Fruit fly (Drosophila melanogaster) whole organism, embryonic: ENCODE results near the gene Mst89B.

Source experiments
- B-H2 ChIP-seq: fragments of 200-800 bp; sonication (Bioruptor generic); optimal IDR thresholded peaks from 2 replicates; lab custom pipeline; 2018; ENCODE audit warnings: missing biosample characterization, mild to moderate bottlenecking, missing genetic modification characterization
- CG11695 ChIP-seq: fragments of 200-800 bp; sonication (Bioruptor generic); IDR thresholded peaks from 3 replicates; pipeline ENCODE4 v1.3.6; 2022; ENCODE audit warnings: missing biosample characterization, missing genetic modification characterization
- CG13123 ChIP-seq: fragments of 200-800 bp; sonication (Bioruptor generic); optimal IDR thresholded peaks from 2 replicates; lab custom pipeline; 2016; ENCODE audit warnings: missing biosample characterization, missing genetic modification characterization
- CG14014 ChIP-seq: fragments of 200-800 bp; sonication (Bioruptor generic); IDR thresholded peaks from 2 replicates; pipeline ENCODE4 v1.3.6; 2022; ENCODE audit warnings: missing biosample characterization, missing genetic modification characterization
- CG14667 ChIP-seq: fragments of 200-800 bp; sonication (Bioruptor generic); IDR thresholded peaks from 2 replicates; pipeline ENCODE4 v1.3.6; 2022; ENCODE audit warnings: missing biosample characterization, missing genetic modification characterization
- CG15073 ChIP-seq: fragments of 200-800 bp; sonication (Bioruptor generic); optimal IDR thresholded peaks from 2 replicates; lab custom pipeline; 2016; ENCODE audit warnings: missing biosample characterization, missing genetic modification characterization
- CG15479 ChIP-seq: fragments of 200-800 bp; sonication (Bioruptor generic); optimal IDR thresholded peaks from 3 replicates; lab custom pipeline; 2019; ENCODE audit warnings: missing biosample characterization, mild to moderate bottlenecking, missing genetic modification characterization, moderate library complexity
- CG16815 ChIP-seq: fragments of 200-800 bp; sonication (Bioruptor generic); optimal IDR thresholded peaks from 3 replicates; lab custom pipeline; 2017; ENCODE audit warnings: missing biosample characterization, mild to moderate bottlenecking, missing genetic modification characterization
- CG18262 ChIP-seq: fragments of 200-800 bp; optimal IDR thresholded peaks from 3 replicates; lab custom pipeline; 2019; ENCODE audit warnings: missing biosample characterization, mild to moderate bottlenecking, missing genetic modification characterization, moderate library complexity
- CG1832 ChIP-seq: fragments of 200-800 bp; sonication (Bioruptor generic); optimal IDR thresholded peaks from 2 replicates; lab custom pipeline; 2017; ENCODE audit warnings: missing biosample characterization, mild to moderate bottlenecking, missing genetic modification characterization, inconsistent platforms
- CG2199 ChIP-seq: fragments of 200-800 bp; sonication (Bioruptor generic); IDR thresholded peaks from 3 replicates; pipeline ENCODE4 v1.3.6; 2022; ENCODE audit warnings: missing biosample characterization, missing genetic modification characterization
- CG3838 ChIP-seq: fragments of 200-800 bp; sonication (Bioruptor generic); optimal IDR thresholded peaks from 3 replicates; lab custom pipeline; 2016; ENCODE audit warnings: missing biosample characterization, missing genetic modification characterization
- CG5180 ChIP-seq: fragments of 200-800 bp; sonication (Bioruptor generic); optimal IDR thresholded peaks from 3 replicates; lab custom pipeline; 2017; ENCODE audit warnings: missing biosample characterization, missing genetic modification characterization, mild to moderate bottlenecking, moderate library complexity, missing genetic modification reagents
- CG6683 ChIP-seq: fragments of 200-800 bp; sonication (Bioruptor generic); optimal IDR thresholded peaks from 2 replicates; lab custom pipeline; 2017; ENCODE audit warnings: missing biosample characterization, mild to moderate bottlenecking, missing genetic modification characterization, missing genetic modification reagents
- Dref ChIP-seq: fragments of 200-800 bp; sonication (Bioruptor generic); IDR thresholded peaks from 2 replicates; pipeline ENCODE4 v1.3.6; 2022; ENCODE audit warnings: missing biosample characterization, missing genetic modification characterization
- Eip74EF ChIP-seq, 2 experiments: fragments of 200-800 bp in 1 of 2; fragments of >200 bp in 1 of 2; sonication (Bioruptor generic) in 1 of 2; optimal IDR thresholded peaks; 2 replicates each; lab custom pipeline; 2017 to 2019; ENCODE audit warnings: missing biosample characterization in 2 of 2, missing genetic modification characterization in 2 of 2, mild to moderate bottlenecking in 1 of 2, moderate library complexity in 1 of 2
- H15 ChIP-seq: fragments of 200-800 bp; sonication (Bioruptor generic); IDR thresholded peaks from 3 replicates; pipeline ENCODE4 v1.3.6; 2022; ENCODE audit warnings: missing biosample characterization, missing genetic modification characterization
- Hand ChIP-seq: fragments of 200-800 bp; sonication (Bioruptor generic); optimal IDR thresholded peaks from 2 replicates; lab custom pipeline; 2017; ENCODE audit warnings: mild to moderate bottlenecking, missing biosample characterization, missing genetic modification reagents, missing genetic modification characterization
- HmgD ChIP-seq: fragments of 200-800 bp; sonication (Bioruptor generic); optimal IDR thresholded peaks from 3 replicates; lab custom pipeline; 2016; ENCODE audit warnings: missing biosample characterization, missing genetic modification characterization
- Hr3 ChIP-seq: fragments of 200-800 bp; sonication (Bioruptor generic); optimal IDR thresholded peaks from 3 replicates; lab custom pipeline; 2016; ENCODE audit warnings: missing biosample characterization, missing genetic modification characterization
- Max ChIP-seq: fragments of 200-800 bp; sonication (Bioruptor generic); optimal IDR thresholded peaks from 2 replicates; lab custom pipeline; 2016; ENCODE audit warnings: missing biosample characterization, mild to moderate bottlenecking, missing genetic modification characterization
- Opbp ChIP-seq: fragments of 200-800 bp; sonication (Bioruptor generic); IDR thresholded peaks from 3 replicates; pipeline ENCODE4 v1.3.6; 2022; ENCODE audit warnings: missing biosample characterization, missing genetic modification characterization; ENCODE audit not compliant: partially characterized antibody
- ci ChIP-seq: fragments of 200-800 bp; sonication (Bioruptor generic); IDR thresholded peaks from 3 replicates; pipeline ENCODE4 v1.3.6; 2022; ENCODE audit warnings: missing biosample characterization, missing genetic modification characterization
- da ChIP-seq: fragments of 200-800 bp; sonication (Bioruptor generic); optimal IDR thresholded peaks from 2 replicates; lab custom pipeline; 2016; ENCODE audit warnings: missing biosample characterization, missing genetic modification characterization
- danr ChIP-seq: fragments of 200-800 bp; sonication (Bioruptor generic); IDR thresholded peaks from 2 replicates; pipeline ENCODE4 v1.3.6; 2022; ENCODE audit warnings: missing biosample characterization, missing genetic modification characterization
- dati ChIP-seq: fragments of 200-800 bp; sonication (Bioruptor generic); IDR thresholded peaks from 2 replicates; pipeline ENCODE4 v1.3.6; 2022; ENCODE audit warnings: missing biosample characterization, missing genetic modification characterization
- dysf ChIP-seq: fragments of 200-800 bp; sonication (Bioruptor generic); IDR thresholded peaks from 3 replicates; pipeline ENCODE4 v1.3.6; 2022; ENCODE audit warnings: missing biosample characterization, missing genetic modification characterization
- ftz-f1 ChIP-seq: fragments of 200-800 bp; sonication (Bioruptor generic); optimal IDR thresholded peaks from 2 replicates; lab custom pipeline; 2016; ENCODE audit warnings: missing biosample characterization, missing genetic modification characterization
- gcm2 ChIP-seq: fragments of 200-800 bp; sonication (Bioruptor generic); optimal IDR thresholded peaks from 2 replicates; lab custom pipeline; 2016; ENCODE audit warnings: missing biosample characterization, missing genetic modification characterization
- gfzf ChIP-seq: fragments of 200-800 bp; sonication (Bioruptor generic); optimal IDR thresholded peaks from 2 replicates; lab custom pipeline; 2016; ENCODE audit warnings: missing biosample characterization, mild to moderate bottlenecking, missing genetic modification characterization, moderate library complexity
- hkb ChIP-seq, 2 experiments: fragments of 200-800 bp in 1 of 2; fragments of >200 bp in 1 of 2; sonication (Bioruptor generic) in 1 of 2; IDR thresholded peaks in 1 of 2; optimal IDR thresholded peaks in 1 of 2; 2 replicates each; pipeline versions ENCODE4 v1.3.6 to Lab custom; 2017 to 2022; ENCODE audit warnings: missing biosample characterization in 1 of 2, missing genetic modification characterization in 1 of 2
- kay ChIP-seq: fragments of 200-800 bp; sonication (Bioruptor generic); optimal IDR thresholded peaks from 2 replicates; lab custom pipeline; 2016; ENCODE audit warnings: missing biosample characterization, missing genetic modification characterization
- klu ChIP-seq: fragments of 200-800 bp; sonication (Bioruptor generic); IDR thresholded peaks from 2 replicates; pipeline ENCODE4 v1.3.6; 2022; ENCODE audit warnings: missing biosample characterization, missing genetic modification characterization
- lab ChIP-seq: fragments of 200-800 bp; sonication (Bioruptor generic); optimal IDR thresholded peaks from 3 replicates; lab custom pipeline; 2017; ENCODE audit warnings: missing biosample characterization, missing genetic modification characterization, mild to moderate bottlenecking, moderate library complexity, missing genetic modification reagents
- lbe ChIP-seq: fragments of 200-800 bp; sonication (Bioruptor generic); optimal IDR thresholded peaks from 2 replicates; lab custom pipeline; 2016; ENCODE audit warnings: missing biosample characterization, mild to moderate bottlenecking, missing genetic modification characterization
- lmd ChIP-seq: fragments of 200-800 bp; sonication (Bioruptor generic); IDR thresholded peaks from 2 replicates; pipeline ENCODE4 v1.3.6; 2022; ENCODE audit warnings: missing biosample characterization, missing genetic modification characterization
- mld ChIP-seq: fragments of 200-800 bp; sonication (Bioruptor generic); IDR thresholded peaks from 3 replicates; pipeline ENCODE4 v1.3.6; 2022; ENCODE audit warnings: missing biosample characterization, missing genetic modification characterization; ENCODE audit not compliant: partially characterized antibody
- nerfin-2 ChIP-seq: fragments of 200-800 bp; sonication (Bioruptor generic); IDR thresholded peaks from 2 replicates; pipeline ENCODE4 v1.3.6; 2022; ENCODE audit warnings: missing biosample characterization, missing genetic modification characterization; ENCODE audit not compliant: partially characterized antibody
- pb ChIP-seq: fragments of 200-800 bp; sonication (Bioruptor generic); optimal IDR thresholded peaks from 3 replicates; lab custom pipeline; 2016; ENCODE audit warnings: missing biosample characterization, missing genetic modification characterization
- pfk ChIP-seq: fragments of 200-800 bp; sonication (Bioruptor generic); optimal IDR thresholded peaks from 2 replicates; lab custom pipeline; 2018; ENCODE audit warnings: missing biosample characterization, mild to moderate bottlenecking, missing genetic modification characterization, moderate library complexity
- sd ChIP-seq: fragments of 200-800 bp; sonication (Bioruptor generic); optimal IDR thresholded peaks from 3 replicates; lab custom pipeline; 2018; ENCODE audit warnings: missing biosample characterization, mild to moderate bottlenecking, missing genetic modification characterization, moderate library complexity
- seq ChIP-seq: fragments of 200-800 bp; sonication (Bioruptor generic); IDR thresholded peaks from 2 replicates; pipeline ENCODE4 v1.3.6; 2022; ENCODE audit warnings: missing biosample characterization, missing genetic modification characterization
- tap ChIP-seq: fragments of 200-800 bp; optimal IDR thresholded peaks from 3 replicates; lab custom pipeline; 2019; ENCODE audit warnings: missing biosample characterization, mild to moderate bottlenecking, missing genetic modification characterization, moderate library complexity
- tin ChIP-seq: fragments of 200-800 bp; sonication (Bioruptor generic); optimal IDR thresholded peaks from 3 replicates; lab custom pipeline; 2016; ENCODE audit warnings: missing biosample characterization, missing genetic modification characterization
- trh ChIP-seq: fragments of 200-800 bp; sonication (Bioruptor generic); optimal IDR thresholded peaks from 2 replicates; lab custom pipeline; 2016; ENCODE audit warnings: missing biosample characterization, missing genetic modification characterization
- twi ChIP-seq: fragments of 200-800 bp; optimal IDR thresholded peaks from 2 replicates; lab custom pipeline; 2019; ENCODE audit warnings: missing biosample characterization, mild to moderate bottlenecking, missing genetic modification characterization, moderate library complexity
- usp ChIP-seq: fragments of >200 bp; optimal IDR thresholded peaks from 2 replicates; lab custom pipeline; 2017; ENCODE audit warnings: missing biosample characterization, missing genetic modification characterization
- vnd ChIP-seq: fragments of 200-800 bp; sonication (Bioruptor generic); IDR thresholded peaks from 3 replicates; pipeline ENCODE4 v1.3.6; 2022; ENCODE audit warnings: missing biosample characterization, missing genetic modification characterization; ENCODE audit not compliant: partially characterized antibody
- zfh1 ChIP-seq: fragments of 200-800 bp; sonication (Bioruptor generic); IDR thresholded peaks from 3 replicates; pipeline ENCODE4 v1.3.6; 2022; ENCODE audit warnings: missing biosample characterization, missing genetic modification characterization

Gene Mst89B

DNA sequence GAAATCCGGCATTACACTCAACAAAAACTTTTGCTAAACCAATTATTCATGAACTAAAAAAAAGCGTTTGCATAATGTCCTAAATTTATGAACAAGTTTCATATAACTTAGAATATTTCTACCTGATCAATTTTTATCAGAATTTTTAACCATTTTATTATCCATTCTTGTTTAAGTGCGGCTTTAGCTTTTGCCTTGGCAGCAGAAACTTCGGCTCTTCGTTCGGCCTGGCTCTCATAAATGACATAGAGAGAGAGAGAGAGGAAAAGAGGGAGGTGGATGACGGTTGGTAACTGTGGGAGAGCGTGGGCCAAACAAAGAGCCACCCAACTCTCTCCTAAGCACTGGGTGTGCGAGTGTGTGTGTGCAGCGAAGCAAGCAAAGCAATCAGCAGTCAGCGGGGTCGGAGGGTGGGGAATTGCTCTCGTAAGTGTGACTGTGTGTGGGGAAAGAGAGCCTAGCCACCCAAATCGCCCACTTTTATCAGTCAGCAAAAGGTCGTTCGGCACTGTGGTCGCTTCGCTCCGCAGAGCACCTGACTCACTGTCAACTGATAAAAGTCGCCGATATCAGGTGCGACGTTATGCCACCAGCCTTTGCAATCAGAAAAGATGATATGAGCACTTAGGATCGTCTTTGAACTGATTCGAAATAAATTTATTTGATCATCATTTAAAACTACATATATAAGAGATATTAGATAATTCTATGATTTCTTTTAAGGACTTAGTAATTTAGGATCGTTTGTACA is 42.2 kb upstream of the Mst89B start (continued):
- TF ChIP-seq B-H2 (GFP tag; lab: Kevin White, UChicago) (peak; percentile 76), seq (GFP tag; lab: Robert Waterston, UW) (no peak), HmgD (GFP tag; lab: Kevin White, UChicago) (peak; percentile 89), CG6683 (GFP tag; lab: Kevin White, UChicago) (peak; percentile 98), Eip74EF (GFP tag; optimal IDR thresholded peaks at IDR 0.05; lab: Kevin White, UChicago) (peak in 1 of 2 experiments; percentile 98), dati (GFP tag; lab: Robert Waterston, UW) (no peak), Hand (GFP tag; lab: Kevin White, UChicago) (peak; percentile 97), pfk (GFP tag; lab: Kevin White, UChicago) (no peak), pb (GFP tag; lab: Kevin White, UChicago) (peak; percentile 98), CG18262 (tag; lab: Kevin White, UChicago) (peak; percentile 98), twi (tag; lab: Kevin White, UChicago) (peak; percentile 96), CG5180 (peak; percentile 91), CG15073 (GFP tag; lab: Kevin White, UChicago) (peak; percentile 82), CG11695 (no peak), lab (GFP tag; lab: Kevin White, UChicago) (peak; percentile 99), CG15479 (GFP tag; lab: Kevin White, UChicago) (no peak), kay (GFP tag; lab: Kevin White, UChicago) (peak; percentile 96), sd (tag; lab: Kevin White, UChicago) (peak; percentile 93), lbe (GFP tag; lab: Kevin White, UChicago) (peak; percentile 71), CG14667 (GFP tag; lab: Robert Waterston, UW) (no peak), Opbp (GFP tag; lab: Robert Waterston, UW) (no peak), ci (no peak), nerfin-2 (GFP tag; lab: Robert Waterston, UW) (no peak), mld (GFP tag; lab: Robert Waterston, UW) (no peak), Hr3 (GFP tag; lab: Kevin White, UChicago) (peak; percentile 96), zfh1 (GFP tag; lab: Robert Waterston, UW) (no peak), CG3838 (GFP tag; lab: Kevin White, UChicago) (peak; percentile 93), vnd (GFP tag; lab: Robert Waterston, UW) (no peak), CG1832 (no peak), tap (peak; percentile 98), Dref (GFP tag; lab: Robert Waterston, UW) (no peak), lmd (no peak), klu (no peak), usp (no peak), CG16815 (peak; percentile 89), dysf (GFP tag; lab: Robert Waterston, UW) (no peak), trh (GFP tag; lab: Kevin White, UChicago) (peak; percentile 93), CG2199 (GFP tag; lab: Robert Waterston, UW) (no peak), CG14014 (GFP tag; lab: Robert Waterston, UW) (no peak), tin (peak; percentile 98), CG13123 (GFP tag; lab: Kevin White, UChicago) (peak; percentile 95), da (GFP tag; lab: Kevin White, UChicago) (peak; percentile 90), H15 (GFP tag; lab: Robert Waterston, UW) (no peak), danr (GFP tag; lab: Robert Waterston, UW) (no peak), hkb (optimal IDR thresholded peaks at IDR 0.05; lab: Kevin White, UChicago) (no peak), hkb (GFP tag; IDR thresholded peaks at IDR 0.05; lab: Robert Waterston, UW) (no peak), ftz-f1 (peak; percentile 82), Max (peak; percentile 94), gcm2 (GFP tag; lab: Kevin White, UChicago) (peak; percentile 93), gfzf (GFP tag; lab: Kevin White, UChicago) (peak; percentile 14)
